In the genomic region with DNA sequence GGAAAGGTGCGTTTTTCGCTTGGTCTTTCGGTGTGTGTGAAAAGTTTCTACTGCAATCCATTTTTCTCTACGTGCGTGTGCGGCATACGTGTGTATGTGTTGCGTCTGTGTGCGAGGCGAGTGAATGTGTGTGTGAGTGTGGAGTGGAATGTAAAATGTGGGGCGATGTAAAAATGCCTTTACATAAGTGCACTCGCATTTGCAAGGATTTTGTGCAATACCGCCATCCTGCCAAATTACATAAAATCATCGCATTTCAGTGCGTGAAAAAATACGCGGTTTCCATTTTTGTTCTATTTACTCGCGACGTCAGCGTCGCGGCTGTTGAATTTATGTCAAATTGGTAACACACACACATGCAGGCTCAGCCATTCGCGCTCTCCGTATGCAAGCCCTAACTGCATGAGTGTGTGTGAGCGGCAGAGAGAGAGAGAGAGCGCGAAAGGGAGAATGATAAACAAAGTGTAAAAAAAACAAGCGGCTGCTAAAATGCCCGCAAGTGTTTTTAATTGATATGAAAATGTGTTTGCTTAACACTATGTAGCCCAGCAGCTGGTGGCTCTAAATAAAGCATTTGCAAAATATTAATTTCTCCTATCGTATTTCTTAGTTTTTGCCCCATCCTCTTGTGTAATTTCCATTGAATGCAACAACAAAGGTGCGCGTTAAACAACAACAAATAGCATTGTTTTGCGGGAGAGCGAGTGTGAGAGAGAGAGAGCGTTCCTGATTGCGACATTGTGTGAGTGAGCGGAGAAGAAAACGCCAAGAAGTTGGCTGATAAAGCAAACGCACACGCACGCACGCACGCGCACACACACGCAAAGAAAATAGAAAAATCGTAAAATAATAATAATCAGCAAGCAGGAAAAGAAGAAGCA, we compare ENCODE assay signal across 6 fruit fly cellular contexts.
TF ChIP-seq lines count a peak whose summit lies in the region.

No protein-coding gene starts in this region.

- TF ChIP-seq CTCF in whole organism, embryonic (GFP tag; optimal IDR thresholded peaks at IDR 0.05; lab: Kevin White, UChicago) = no peak

TF ChIP-seq in whole organism, 6 proteins besides CTCF, POLR2A, EP300 and RAD21:
- TF ChIP-seq usp (GFP tag; optimal IDR thresholded peaks at IDR 0.05; lab: Kevin White, UChicago) (no peak), CG8478 (optimal IDR thresholded peaks at IDR 0.05; lab: Kevin White, UChicago) (peak; percentile 99), pan (optimal IDR thresholded peaks at IDR 0.05; lab: Kevin White, UChicago) (peak; percentile 66), Dll (optimal IDR thresholded peaks at IDR 0.05; lab: Kevin White, UChicago) (peak; percentile 84), psq (optimal IDR thresholded peaks at IDR 0.05; lab: Kevin White, UChicago) (no peak), EcR (GFP tag; optimal IDR thresholded peaks at IDR 0.05; lab: Kevin White, UChicago) (no peak)

TF ChIP-seq in whole organism, adult, 20 proteins besides CTCF, POLR2A, EP300 and RAD21:
- TF ChIP-seq CG11617 (GFP tag; optimal IDR thresholded peaks at IDR 0.05; lab: Kevin White, UChicago) (no peak), tj (GFP tag; optimal IDR thresholded peaks at IDR 0.05; lab: Kevin White, UChicago) (peak; percentile 17), kay (GFP tag; lab: Kevin White, UChicago; ENCODE audit: borderline replicate concordance) (peak; percentile 42), Crg-1 (GFP tag; optimal IDR thresholded peaks at IDR 0.05; lab: Kevin White, UChicago) (no peak), cic (GFP tag; optimal IDR thresholded peaks at IDR 0.05; lab: Kevin White, UChicago) (peak; percentile 63), pad (GFP tag; optimal IDR thresholded peaks at IDR 0.05; lab: Kevin White, UChicago) (no peak), Hr96 (GFP tag; optimal IDR thresholded peaks at IDR 0.05; lab: Kevin White, UChicago) (no peak), CG12768 (GFP tag; optimal IDR thresholded peaks at IDR 0.05; lab: Kevin White, UChicago) (peak; percentile 94), ovo (GFP tag; optimal IDR thresholded peaks at IDR 0.05; lab: Kevin White, UChicago) (no peak)

TF ChIP-seq in whole organism, embryonic, 481 proteins besides CTCF, POLR2A, EP300 and RAD21 (continues in another document):
- TF ChIP-seq Adf1 (GFP tag; IDR thresholded peaks at IDR 0.05; lab: Robert Waterston, UW) = peak; percentile 46; the same call in 1 of the 2 replicates
- peak; percentile 12 for TF ChIP-seq YL-1 (GFP tag; optimal IDR thresholded peaks at IDR 0.05; lab: Kevin White, UChicago)
- TF ChIP-seq nom (GFP tag; optimal IDR thresholded peaks at IDR 0.05; lab: Kevin White, UChicago) = peak; percentile 36
- TF ChIP-seq kah (GFP tag; optimal IDR thresholded peaks at IDR 0.05; lab: Kevin White, UChicago) = peak; percentile 39
- TF ChIP-seq pan (optimal IDR thresholded peaks at IDR 0.05; lab: Kevin White, UChicago) = no peak
- peak in 1 of 2 experiments; percentile 59 for TF ChIP-seq pan (GFP tag; optimal IDR thresholded peaks at IDR 0.05 in 1 of 2, IDR thresholded peaks at IDR 0.05 in 1 of 2)
- TF ChIP-seq CG16813 (GFP tag; IDR thresholded peaks at IDR 0.05; lab: Robert Waterston, UW; ENCODE audit: partially characterized antibody) = no peak
- TF ChIP-seq sd (tag; optimal IDR thresholded peaks at IDR 0.05; lab: Kevin White, UChicago) = peak; percentile 90
- peak; percentile 57; the same call in 2 of the 3 replicates for TF ChIP-seq vnd (GFP tag; IDR thresholded peaks at IDR 0.05; lab: Robert Waterston, UW; ENCODE audit: partially characterized antibody)
- TF ChIP-seq CG34376 (GFP tag; optimal IDR thresholded peaks at IDR 0.05; lab: Kevin White, UChicago) = peak; percentile 12
- TF ChIP-seq Hmr (GFP tag; optimal IDR thresholded peaks at IDR 0.05; lab: Kevin White, UChicago) = peak; percentile 48
- no peak for TF ChIP-seq HHEX (GFP tag; optimal IDR thresholded peaks at IDR 0.05; lab: Kevin White, UChicago)
- no peak for TF ChIP-seq disco-r (GFP tag; optimal IDR thresholded peaks at IDR 0.05; lab: Kevin White, UChicago)
- peak; percentile 28 for TF ChIP-seq Elba2 (GFP tag; optimal IDR thresholded peaks at IDR 0.05; lab: Kevin White, UChicago)
- peak; percentile 8 to 89 for TF ChIP-seq Eip74EF (GFP tag; optimal IDR thresholded peaks at IDR 0.05; lab: Kevin White, UChicago)

TF ChIP-seq in whole organism, prepupa, 60 proteins besides CTCF, POLR2A, EP300 and RAD21 (continues in another document):
- TF ChIP-seq CG3032 (tag; optimal IDR thresholded peaks at IDR 0.05; lab: Kevin White, UChicago) (no peak), pdm3 (GFP tag; optimal IDR thresholded peaks at IDR 0.05; lab: Kevin White, UChicago) (no peak), CG6854 (GFP tag; optimal IDR thresholded peaks at IDR 0.05; lab: Kevin White, UChicago) (no peak), CG3919 (GFP tag; optimal IDR thresholded peaks at IDR 0.05; lab: Kevin White, UChicago) (no peak), net (GFP tag; optimal IDR thresholded peaks at IDR 0.05; lab: Kevin White, UChicago) (no peak), CG9139 (GFP tag; optimal IDR thresholded peaks at IDR 0.05; lab: Kevin White, UChicago) (peak; percentile 9), CG10631 (GFP tag; optimal IDR thresholded peaks at IDR 0.05; lab: Kevin White, UChicago) (no peak), CG11294 (GFP tag; IDR thresholded peaks at IDR 0.05; lab: Robert Waterston, UW) (no peak), CG8119 (GFP tag; IDR thresholded peaks at IDR 0.05; lab: Robert Waterston, UW) (peak; percentile 42; the same call in 2 of the 3 replicates), Ets21C (GFP tag; optimal IDR thresholded peaks at IDR 0.05; lab: Kevin White, UChicago) (no peak), CG7368 (GFP tag; optimal IDR thresholded peaks at IDR 0.05; lab: Kevin White, UChicago) (no peak), Ets96B (tag; optimal IDR thresholded peaks at IDR 0.05; lab: Kevin White, UChicago) (no peak), CG8632 (GFP tag; optimal IDR thresholded peaks at IDR 0.05; lab: Kevin White, UChicago) (no peak), spab (GFP tag; optimal IDR thresholded peaks at IDR 0.05; lab: Kevin White, UChicago) (peak; percentile 31), CG6163 (GFP tag; IDR thresholded peaks at IDR 0.05; lab: Robert Waterston, UW) (peak; percentile 60; the same call in 2 of the 3 replicates), CG16779 (tag; optimal IDR thresholded peaks at IDR 0.05; lab: Kevin White, UChicago) (no peak), lz (GFP tag; optimal IDR thresholded peaks at IDR 0.05; lab: Kevin White, UChicago) (no peak), CG15336 (GFP tag; IDR thresholded peaks at IDR 0.05; lab: Robert Waterston, UW) (no peak)

TF ChIP-seq in whole organism, pupa, 21 proteins besides CTCF, POLR2A, EP300 and RAD21:
- TF ChIP-seq CG9948 (tag; optimal IDR thresholded peaks at IDR 0.05; lab: Kevin White, UChicago) = no peak
- TF ChIP-seq rn (GFP tag; IDR thresholded peaks at IDR 0.05; lab: Robert Waterston, UW) = no peak
- TF ChIP-seq CG10348 (GFP tag; IDR thresholded peaks at IDR 0.05; lab: Robert Waterston, UW) = no peak
- peak; percentile 21; the same call in 1 of the 3 replicates for TF ChIP-seq fd96Ca (GFP tag; IDR thresholded peaks at IDR 0.05; lab: Robert Waterston, UW)
- TF ChIP-seq CG13204 (GFP tag; optimal IDR thresholded peaks at IDR 0.05; lab: Kevin White, UChicago) = peak; percentile 8
- TF ChIP-seq CG14655 (GFP tag; optimal IDR thresholded peaks at IDR 0.05; lab: Kevin White, UChicago) = peak; percentile 13
- TF ChIP-seq CG8159 (tag; optimal IDR thresholded peaks at IDR 0.05; lab: Kevin White, UChicago) = peak; percentile 25
- peak; percentile 13 for TF ChIP-seq CG8301 (tag; optimal IDR thresholded peaks at IDR 0.05; lab: Kevin White, UChicago)
- TF ChIP-seq CG15710 (tag; optimal IDR thresholded peaks at IDR 0.05; lab: Kevin White, UChicago) = no peak
- TF ChIP-seq Snoo (tag; optimal IDR thresholded peaks at IDR 0.05; lab: Kevin White, UChicago) = no peak
- 0 out of 3 replicates have a peak, but pooled peaks have one; percentile 13 for TF ChIP-seq CG4496 (GFP tag; IDR thresholded peaks at IDR 0.05; lab: Robert Waterston, UW)
- peak; percentile 45 for TF ChIP-seq gl (tag; optimal IDR thresholded peaks at IDR 0.05; lab: Kevin White, UChicago)
- peak; percentile 45 for TF ChIP-seq Pif1B (GFP tag; optimal IDR thresholded peaks at IDR 0.05; lab: Kevin White, UChicago)
- TF ChIP-seq Pif1A (GFP tag; optimal IDR thresholded peaks at IDR 0.05; lab: Kevin White, UChicago) = peak; percentile 50
- TF ChIP-seq Ets98B (GFP tag; IDR thresholded peaks at IDR 0.05; lab: Robert Waterston, UW) = 0 out of 2 replicates have a peak, but pooled peaks have one; percentile 12
- TF ChIP-seq CG34367 (tag; optimal IDR thresholded peaks at IDR 0.05; lab: Kevin White, UChicago) = no peak
- peak; percentile 33 for TF ChIP-seq EcR (GFP tag; optimal IDR thresholded peaks at IDR 0.05; lab: Kevin White, UChicago)
- peak; percentile 8 for TF ChIP-seq D1 (tag; optimal IDR thresholded peaks at IDR 0.05; lab: Kevin White, UChicago)

TF ChIP-seq in whole organism, wandering third instar larva, 38 proteins besides CTCF, POLR2A, EP300 and RAD21 (continues in another document):
- TF ChIP-seq lola (GFP tag; optimal IDR thresholded peaks at IDR 0.05; lab: Kevin White, UChicago) (no peak), Abd-B (GFP tag; optimal IDR thresholded peaks at IDR 0.05; lab: Kevin White, UChicago) (peak; percentile 84), Vsx2 (GFP tag; optimal IDR thresholded peaks at IDR 0.05; lab: Kevin White, UChicago; ENCODE audit: partially characterized antibody) (no peak), h (GFP tag; optimal IDR thresholded peaks at IDR 0.05; lab: Kevin White, UChicago) (peak; percentile 41), sv (GFP tag; optimal IDR thresholded peaks at IDR 0.05; lab: Kevin White, UChicago) (no peak), dmrt93B (GFP tag; optimal IDR thresholded peaks at IDR 0.05; lab: Kevin White, UChicago) (no peak), CrebA (GFP tag; optimal IDR thresholded peaks at IDR 0.05; lab: Kevin White, UChicago; ENCODE audit: borderline replicate concordance) (peak; percentile 30), Rel (GFP tag; optimal IDR thresholded peaks at IDR 0.05; lab: Kevin White, UChicago) (peak; percentile 14), Rel (tag; optimal IDR thresholded peaks at IDR 0.05; lab: Kevin White, UChicago) (peak; percentile 18), rgr (GFP tag; optimal IDR thresholded peaks at IDR 0.05; lab: Kevin White, UChicago) (peak; percentile 13), N (GFP tag; optimal IDR thresholded peaks at IDR 0.05; lab: Kevin White, UChicago) (peak; percentile 100), brk (GFP tag; optimal IDR thresholded peaks at IDR 0.05; lab: Kevin White, UChicago) (no peak), ey (GFP tag; optimal IDR thresholded peaks at IDR 0.05; lab: Kevin White, UChicago) (no peak), GATAd (GFP tag; optimal IDR thresholded peaks at IDR 0.05; lab: Kevin White, UChicago) (no peak), dl (GFP tag; optimal IDR thresholded peaks at IDR 0.05; lab: Kevin White, UChicago; ENCODE audit: insufficient read depth in 1 of 2, partially characterized antibody in 2 of 2) (peak; percentile 24 to 55), Hr83 (GFP tag; optimal IDR thresholded peaks at IDR 0.05; lab: Kevin White, UChicago; ENCODE audit: poor library complexity, severe bottlenecking) (peak; percentile 4), woc (GFP tag; optimal IDR thresholded peaks at IDR 0.05; lab: Kevin White, UChicago) (no peak), tai (GFP tag; optimal IDR thresholded peaks at IDR 0.05; lab: Kevin White, UChicago) (no peak), dsf (GFP tag; optimal IDR thresholded peaks at IDR 0.05; lab: Kevin White, UChicago; ENCODE audit: borderline replicate concordance) (no peak)
